Fruit fly (Drosophila melanogaster): Measurements from ENCODE around the gene ScsbetaG.

The ScsbetaG gene

DNA sequence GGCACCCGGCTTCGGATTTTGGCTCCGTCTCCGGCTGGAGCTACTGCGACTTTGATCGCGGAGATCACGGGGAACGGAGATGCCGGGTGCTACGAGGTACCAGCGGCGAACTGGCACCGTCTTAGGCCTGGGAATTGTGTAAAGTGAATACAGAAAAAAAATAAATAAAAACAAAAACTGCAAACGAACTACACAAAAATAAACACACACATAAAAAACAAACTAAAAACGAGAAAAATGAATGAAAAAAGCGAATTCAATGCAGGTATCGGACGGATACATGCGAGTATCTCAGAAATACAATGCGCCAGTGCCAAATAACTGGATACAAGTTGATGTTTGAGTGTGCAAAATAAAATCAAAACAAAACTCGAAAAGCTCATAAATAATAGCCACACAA lies 16.3 kb upstream of the ScsbetaG start (continued):
- no peak for TF ChIP-seq CG10979 (tag; optimal IDR thresholded peaks at IDR 0.05)

DNA sequence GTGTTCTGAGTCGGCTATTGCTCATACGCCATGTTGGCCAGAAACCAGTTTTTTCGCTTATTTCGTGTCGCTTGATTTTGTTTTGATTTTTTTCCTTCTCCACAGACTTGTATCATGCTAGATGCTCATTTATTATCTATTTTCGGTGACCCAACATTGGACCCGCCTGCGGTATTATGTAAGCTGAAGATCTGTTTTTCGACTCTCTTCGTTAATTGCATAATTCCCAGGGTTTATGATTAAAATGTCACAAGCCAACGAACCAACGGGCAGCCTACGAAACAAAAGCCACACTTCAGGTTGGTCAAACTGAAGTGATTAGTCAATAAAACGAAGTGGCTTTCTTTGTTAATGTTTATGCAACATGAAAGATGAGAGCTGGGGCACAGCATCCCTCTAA lies 15.1 kb upstream of the ScsbetaG start:
- TF ChIP-seq CG15601 (tag; optimal IDR thresholded peaks at IDR 0.05) = no peak
- no peak for TF ChIP-seq gt (GFP tag; IDR thresholded peaks at IDR 0.05)
- no peak for TF ChIP-seq CG8281 (tag; optimal IDR thresholded peaks at IDR 0.05)
- 0 out of 2 replicates have a peak, but pooled peaks have one; percentile 26 for TF ChIP-seq Awh (GFP tag; IDR thresholded peaks at IDR 0.05)
- TF ChIP-seq gsb (GFP tag; IDR thresholded peaks at IDR 0.05) = no peak
- TF ChIP-seq Trl (optimal IDR thresholded peaks at IDR 0.05) = no peak
- TF ChIP-seq Trl (GFP tag; optimal IDR thresholded peaks at IDR 0.05) = no peak
- peak; percentile 11 for TF ChIP-seq CG13894 (tag; optimal IDR thresholded peaks at IDR 0.05)
- TF ChIP-seq Chrac-16 (GFP tag; optimal IDR thresholded peaks at IDR 0.05) = no peak
- no peak for TF ChIP-seq CG7987 (GFP tag; optimal IDR thresholded peaks at IDR 0.05)
- peak; percentile 30 for TF ChIP-seq abd-A (tag; optimal IDR thresholded peaks at IDR 0.05)
- TF ChIP-seq dpn (GFP tag; optimal IDR thresholded peaks at IDR 0.05) = no peak
- peak; percentile 79 for TF ChIP-seq oc (tag; optimal IDR thresholded peaks at IDR 0.05)
- TF ChIP-seq CG7372 (GFP tag; IDR thresholded peaks at IDR 0.05) = peak; percentile 32; the same call in 1 of the 2 replicates
- peak in 1 of 2 experiments; percentile 94 for TF ChIP-seq Pdp1 (GFP tag; optimal IDR thresholded peaks at IDR 0.05)

DNA sequence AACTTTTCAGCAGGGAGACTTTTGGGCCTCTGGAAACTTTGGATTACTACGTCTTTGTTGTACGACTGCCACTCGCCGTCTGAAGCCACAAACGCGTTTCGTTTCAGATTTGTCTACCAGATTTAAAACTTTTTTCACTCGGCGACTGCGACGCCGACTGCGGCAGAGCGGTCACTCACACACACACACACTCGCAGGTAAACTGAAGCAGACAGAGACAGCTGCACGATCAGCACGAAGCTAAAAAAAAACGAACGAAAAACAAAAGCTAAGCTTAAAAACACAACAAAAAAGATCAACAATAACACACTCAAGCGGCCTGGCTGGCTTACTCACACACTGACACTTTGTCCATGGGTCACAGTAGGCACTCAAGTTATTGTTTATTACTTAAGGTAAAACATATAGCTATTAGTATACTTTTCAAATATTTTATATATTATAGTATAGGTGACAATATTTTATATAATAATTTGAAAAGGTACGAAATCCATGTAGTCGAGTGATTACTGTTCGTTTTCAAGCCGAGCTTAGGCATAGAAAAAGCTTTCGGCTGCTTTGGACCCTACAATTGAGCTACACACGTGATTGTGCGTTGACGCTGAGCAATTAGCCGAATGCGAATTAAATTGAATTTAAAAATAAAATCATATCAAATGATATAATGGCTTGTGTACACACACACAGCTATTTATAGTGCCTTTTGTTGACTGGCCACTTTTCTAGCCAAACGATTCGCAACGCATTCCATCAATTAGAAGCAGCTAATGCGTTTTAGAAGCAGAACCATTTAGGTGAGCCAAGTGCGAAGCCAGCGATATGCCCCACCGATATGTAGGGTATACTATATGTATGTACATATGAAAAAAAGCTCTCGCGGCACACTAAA lies 14.0 kb upstream of the ScsbetaG start, which contains the start of gene Msr-110:
TSS of gene Msr-110 (minus strand) at position 99 of the 889 bp plus-strand sequence.
- TF ChIP-seq cato (GFP tag; optimal IDR thresholded peaks at IDR 0.05; ENCODE audit: borderline replicate concordance) (peak; percentile 66), CG18619 (GFP tag; optimal IDR thresholded peaks at IDR 0.05) (peak; percentile 82), exex (tag; optimal IDR thresholded peaks at IDR 0.05) (peak; percentile 64), nmo (GFP tag; optimal IDR thresholded peaks at IDR 0.05) (peak; percentile 91), CG14710 (tag; optimal IDR thresholded peaks at IDR 0.05) (peak; percentile 70), CG4707 (GFP tag; optimal IDR thresholded peaks at IDR 0.05) (peak; percentile 65), Fer2 (tag; optimal IDR thresholded peaks at IDR 0.05) (peak; percentile 89), CG6791 (GFP tag; IDR thresholded peaks at IDR 0.05; ENCODE audit: partially characterized antibody) (no peak), oc (tag; optimal IDR thresholded peaks at IDR 0.05) (peak; percentile 94), Bteb2 (GFP tag; optimal IDR thresholded peaks at IDR 0.05) (peak; percentile 52), ara (GFP tag; IDR thresholded peaks at IDR 0.05) (peak; percentile 66), CG12744 (GFP tag; optimal IDR thresholded peaks at IDR 0.05) (peak; percentile 73), vnd (GFP tag; IDR thresholded peaks at IDR 0.05; ENCODE audit: partially characterized antibody) (no peak), CG15696 (tag; optimal IDR thresholded peaks at IDR 0.05) (peak; percentile 50), salm (tag; optimal IDR thresholded peaks at IDR 0.05) (peak; percentile 78), cas (GFP tag; IDR thresholded peaks at IDR 0.05) (peak; percentile 70), unc-4 (GFP tag; IDR thresholded peaks at IDR 0.05; ENCODE audit: partially characterized antibody) (no peak), CG11398 (GFP tag; optimal IDR thresholded peaks at IDR 0.05) (peak; percentile 37), zen2 (GFP tag; IDR thresholded peaks at IDR 0.05; ENCODE audit: partially characterized antibody) (no peak), da (GFP tag; optimal IDR thresholded peaks at IDR 0.05) (peak; percentile 62), Side (GFP tag; optimal IDR thresholded peaks at IDR 0.05) (peak; percentile 48), CG31441 (GFP tag; IDR thresholded peaks at IDR 0.05) (peak; percentile 92), Vsx1 (GFP tag; optimal IDR thresholded peaks at IDR 0.05) (peak; percentile 75), CG7372 (GFP tag; IDR thresholded peaks at IDR 0.05) (peak; percentile 85), CG17829 (tag; optimal IDR thresholded peaks at IDR 0.05) (peak; percentile 83), hbn (GFP tag; IDR thresholded peaks at IDR 0.05; ENCODE audit: partially characterized antibody) (no peak), Nf-YA (GFP tag; IDR thresholded peaks at IDR 0.05) (peak; percentile 65; the same call in 1 of the 2 replicates), Fer3 (tag; optimal IDR thresholded peaks at IDR 0.05) (peak; percentile 94), CG13894 (tag; optimal IDR thresholded peaks at IDR 0.05) (peak; percentile 95), CG31365 (tag; optimal IDR thresholded peaks at IDR 0.05) (peak; percentile 56), CG3065 (GFP tag; optimal IDR thresholded peaks at IDR 0.05) (peak; percentile 6)

Measured in whole organism, embryonic.